Fruit fly (Drosophila melanogaster): Measurements from ENCODE around the gene CG7560.

Gene CG7560

dm6 chr3L:11444169-11444568 lies 19.2 kb downstream of the CG7560 start:
- TF ChIP-seq svp (GFP tag) = no peak
- TF ChIP-seq CG6808 (GFP tag; optimal IDR thresholded peaks at IDR 0.05) = peak; percentile 18
- no peak for TF ChIP-seq CG8632 (GFP tag; optimal IDR thresholded peaks at IDR 0.05)
- peak; percentile 24 for TF ChIP-seq OdsH (GFP tag; optimal IDR thresholded peaks at IDR 0.05)
- TF ChIP-seq Lpt (GFP tag; optimal IDR thresholded peaks at IDR 0.05) = peak; percentile 32
- TF ChIP-seq lz (GFP tag; optimal IDR thresholded peaks at IDR 0.05) = no peak
- TF ChIP-seq fd59A (GFP tag; optimal IDR thresholded peaks at IDR 0.05) = no peak
- peak; percentile 5 for TF ChIP-seq CG34406 (GFP tag; optimal IDR thresholded peaks at IDR 0.05)
- peak; percentile 37 for TF ChIP-seq CG10631 (GFP tag; optimal IDR thresholded peaks at IDR 0.05)
- TF ChIP-seq Sox15 (GFP tag; optimal IDR thresholded peaks at IDR 0.05) = no peak
- peak; percentile 39 for TF ChIP-seq CG3032 (tag; optimal IDR thresholded peaks at IDR 0.05)
- peak; percentile 61 for TF ChIP-seq Eip78C (GFP tag)
- TF ChIP-seq CG15336 (GFP tag; IDR thresholded peaks at IDR 0.05) = peak; percentile 83
- no peak for TF ChIP-seq CG11902 (GFP tag; optimal IDR thresholded peaks at IDR 0.05)
- peak; percentile 23 for TF ChIP-seq dac (GFP tag; optimal IDR thresholded peaks at IDR 0.05)
- peak; percentile 88 for TF ChIP-seq CG32006 (GFP tag; optimal IDR thresholded peaks at IDR 0.05)
- TF ChIP-seq Gug (GFP tag; IDR thresholded peaks at IDR 0.05) = 0 out of 2 replicates have a peak, but pooled peaks have one; percentile 21
- TF ChIP-seq vri (GFP tag; optimal IDR thresholded peaks at IDR 0.05) = no peak
- TF ChIP-seq Sox102F (GFP tag; optimal IDR thresholded peaks at IDR 0.05) = no peak
- TF ChIP-seq achi (GFP tag; optimal IDR thresholded peaks at IDR 0.05) = peak; percentile 27
- TF ChIP-seq cyc (GFP tag; optimal IDR thresholded peaks at IDR 0.05) = no peak
- TF ChIP-seq Sox14 (GFP tag; optimal IDR thresholded peaks at IDR 0.05) = no peak
- TF ChIP-seq salr (GFP tag; optimal IDR thresholded peaks at IDR 0.05) = peak in 1 of 2 experiments; percentile 29
- TF ChIP-seq CG11762 (GFP tag; optimal IDR thresholded peaks at IDR 0.05; ENCODE audit: insufficient read depth) = no peak
- TF ChIP-seq CG6276 (GFP tag; optimal IDR thresholded peaks at IDR 0.05) = peak; percentile 80
- TF ChIP-seq CG11294 (GFP tag; IDR thresholded peaks at IDR 0.05) = no peak
- no peak for TF ChIP-seq CG8319 (GFP tag; optimal IDR thresholded peaks at IDR 0.05)
- TF ChIP-seq Hr4 (GFP tag; optimal IDR thresholded peaks at IDR 0.05) = peak; percentile 52
- TF ChIP-seq CG3919 (GFP tag; optimal IDR thresholded peaks at IDR 0.05) = peak; percentile 13
- peak; percentile 72 for TF ChIP-seq CG4318 (GFP tag; optimal IDR thresholded peaks at IDR 0.05)
- TF ChIP-seq Smox (GFP tag; optimal IDR thresholded peaks at IDR 0.05) = no peak
- peak; percentile 85 for TF ChIP-seq CG8119 (GFP tag; IDR thresholded peaks at IDR 0.05)

DNA sequence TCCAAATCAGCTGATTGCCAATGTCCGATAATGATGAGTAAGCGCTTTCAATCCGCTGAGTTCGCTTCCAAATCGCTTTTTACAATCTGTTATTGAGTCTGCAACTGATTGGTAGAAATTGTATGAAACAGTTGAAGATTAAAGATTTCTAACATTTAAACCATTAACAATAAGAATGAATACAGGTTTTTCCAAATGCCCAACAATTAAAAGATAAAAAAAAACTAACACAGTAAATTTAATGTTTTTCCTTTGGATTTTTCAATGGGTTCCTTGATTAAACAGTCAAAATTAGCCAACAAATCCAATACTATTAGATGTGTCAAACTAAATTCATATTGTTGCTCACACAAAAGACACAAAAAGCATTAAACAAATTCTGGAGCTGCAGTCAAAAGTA lies 19.9 kb downstream of the CG7560 start, which contains the start of gene CG7557:
Gene CG7557 (plus strand): TSS at position 301 of the 400 bp plus-strand sequence.
- no peak for TF ChIP-seq CG10669 (GFP tag; optimal IDR thresholded peaks at IDR 0.05)
- TF ChIP-seq net (GFP tag; optimal IDR thresholded peaks at IDR 0.05) = no peak
- no peak for TF ChIP-seq Gug (GFP tag; IDR thresholded peaks at IDR 0.05)
- no peak for TF ChIP-seq OdsH (GFP tag; optimal IDR thresholded peaks at IDR 0.05)
- no peak for TF ChIP-seq fkh (GFP tag; optimal IDR thresholded peaks at IDR 0.05)

DNA sequence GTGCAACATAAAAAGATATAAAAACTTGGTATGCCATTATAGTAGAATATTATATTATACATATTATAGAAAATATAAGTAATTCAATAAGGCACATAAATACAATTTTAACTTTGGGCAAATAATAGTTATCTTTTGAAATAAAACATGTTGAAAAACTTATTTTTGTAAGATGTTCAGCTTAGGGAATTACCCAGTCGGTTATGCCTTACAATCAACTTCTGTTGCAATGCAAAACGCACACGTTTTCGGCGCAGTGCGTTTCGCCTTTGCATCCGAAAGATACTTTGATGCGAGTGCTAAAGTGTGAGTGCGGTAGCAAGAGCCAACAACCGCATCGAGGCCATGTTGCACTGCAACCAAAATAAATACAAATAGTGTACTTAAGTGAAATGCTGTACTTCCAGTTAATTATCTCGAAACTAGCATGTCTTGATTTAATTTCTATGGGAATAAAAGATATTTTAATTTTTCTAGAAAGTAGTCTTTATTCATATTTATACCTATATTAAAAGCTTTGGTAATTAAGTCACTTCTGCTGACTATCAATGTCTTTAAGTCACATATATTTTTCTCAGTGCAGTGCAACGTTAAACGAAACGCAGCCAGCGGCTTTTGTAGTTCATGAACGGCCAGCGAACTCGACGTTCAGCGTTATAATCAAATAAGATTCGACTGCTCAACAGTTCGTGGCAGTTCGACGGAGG lies 22.2 kb downstream of the CG7560 start:
- peak; percentile 82 for TF ChIP-seq CG11294 (GFP tag; IDR thresholded peaks at IDR 0.05)
- peak in 1 of 2 experiments; percentile 74 for TF ChIP-seq salr (GFP tag; optimal IDR thresholded peaks at IDR 0.05)
- peak; percentile 61 for TF ChIP-seq fd59A (GFP tag; optimal IDR thresholded peaks at IDR 0.05)
- TF ChIP-seq eg (GFP tag; IDR thresholded peaks at IDR 0.05) = peak; percentile 89
- peak; percentile 71 for TF ChIP-seq CG9139 (GFP tag; optimal IDR thresholded peaks at IDR 0.05)
- TF ChIP-seq CG8319 (GFP tag; optimal IDR thresholded peaks at IDR 0.05) = peak; percentile 51
- no peak for TF ChIP-seq fd85E (GFP tag; optimal IDR thresholded peaks at IDR 0.05)
- peak; percentile 72 for TF ChIP-seq Gug (GFP tag; IDR thresholded peaks at IDR 0.05)
- peak; percentile 89 for TF ChIP-seq Hr4 (GFP tag; optimal IDR thresholded peaks at IDR 0.05)
- TF ChIP-seq CG3032 (tag; optimal IDR thresholded peaks at IDR 0.05) = peak; percentile 83
- peak; percentile 80 for TF ChIP-seq CG11762 (GFP tag; optimal IDR thresholded peaks at IDR 0.05; ENCODE audit: insufficient read depth)
- peak; percentile 80 for TF ChIP-seq CG6163 (GFP tag; IDR thresholded peaks at IDR 0.05)
- TF ChIP-seq CG16779 (tag; optimal IDR thresholded peaks at IDR 0.05) = peak; percentile 69
- TF ChIP-seq CG6792 (GFP tag; optimal IDR thresholded peaks at IDR 0.05) = peak; percentile 67
- peak; percentile 91 for TF ChIP-seq svp (GFP tag)
- TF ChIP-seq dsx (GFP tag; optimal IDR thresholded peaks at IDR 0.05; ENCODE audit: poor library complexity, severe bottlenecking) = peak; percentile 82
- TF ChIP-seq CG1621 (tag; optimal IDR thresholded peaks at IDR 0.05) = peak; percentile 53
- TF ChIP-seq Sox15 (GFP tag; optimal IDR thresholded peaks at IDR 0.05) = peak; percentile 19
- TF ChIP-seq Hr38 (GFP tag; optimal IDR thresholded peaks at IDR 0.05) = no peak
- peak; percentile 60 for TF ChIP-seq Met (GFP tag; optimal IDR thresholded peaks at IDR 0.05)
- peak; percentile 98 for TF ChIP-seq Eip78C (GFP tag)
- peak; percentile 70 for TF ChIP-seq Sox14 (GFP tag; optimal IDR thresholded peaks at IDR 0.05)
- TF ChIP-seq esn (GFP tag; optimal IDR thresholded peaks at IDR 0.05) = peak; percentile 77
- peak; percentile 74 for TF ChIP-seq CG7368 (GFP tag; optimal IDR thresholded peaks at IDR 0.05)
- TF ChIP-seq CG11902 (GFP tag; optimal IDR thresholded peaks at IDR 0.05) = peak; percentile 23

Measured in whole organism, prepupa.